Fruit fly (Drosophila melanogaster): ENCODE data around the gene TwdlO.

The TwdlO gene

DNA sequence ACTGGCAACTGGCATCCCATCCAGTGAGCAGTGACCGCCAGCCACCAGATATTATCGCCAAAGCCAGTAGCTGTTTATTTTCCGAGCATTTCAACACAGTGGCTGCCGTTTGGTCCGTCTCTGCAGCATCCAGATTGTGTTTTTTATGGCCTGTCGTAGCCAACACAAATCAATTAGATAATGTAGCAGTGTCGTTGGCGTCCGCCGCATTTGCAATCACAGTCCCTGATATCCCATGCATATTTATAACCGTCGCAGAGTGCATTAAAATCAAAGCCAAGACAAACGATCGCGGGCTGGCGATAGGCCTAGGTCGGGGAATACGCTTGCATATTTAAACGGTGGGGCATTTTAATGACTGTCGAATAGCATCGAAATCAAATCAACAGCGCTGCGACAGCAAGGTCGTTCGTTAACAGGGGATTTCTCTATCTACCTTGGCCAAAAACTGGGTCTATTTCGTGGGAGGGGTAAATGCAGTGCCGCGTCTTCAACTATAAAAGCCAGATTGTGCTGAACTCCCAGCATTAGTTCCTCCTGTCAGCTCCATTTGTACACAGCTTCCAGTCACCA is 13.1 kb upstream of the TwdlO start, which contains the start of gene TwdlD:
Gene TwdlD (plus strand): TSS at position 523 of the 573 bp plus-strand sequence.
- TF ChIP-seq Pif1B (GFP tag; optimal IDR thresholded peaks at IDR 0.05) (no peak), CG17806 (tag; optimal IDR thresholded peaks at IDR 0.05) (no peak), CG9948 (tag; optimal IDR thresholded peaks at IDR 0.05) (no peak)

DNA sequence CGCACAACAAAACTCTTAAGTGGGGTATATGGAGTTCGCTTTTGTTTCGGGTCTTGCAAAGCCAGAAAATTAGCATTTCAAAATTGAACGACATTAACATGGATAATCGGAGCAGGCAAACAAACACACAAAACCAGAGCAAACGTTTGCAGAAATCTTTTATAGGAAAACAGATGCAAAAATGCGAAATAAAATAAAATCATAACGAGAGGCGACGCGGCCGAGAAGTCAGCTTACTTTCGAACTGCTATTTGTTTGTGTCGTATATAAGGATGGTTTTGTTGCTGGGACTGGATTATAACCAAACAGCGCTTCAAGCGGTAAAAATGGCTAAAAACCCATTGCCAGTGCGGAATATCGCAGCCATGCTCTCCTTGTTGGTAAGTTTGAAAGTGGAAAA is 9.8 kb upstream of the TwdlO start, which contains the start of gene TwdlS:
Gene TwdlS (plus strand): TSS at position 301 of the 400 bp plus-strand sequence.
- TF ChIP-seq Snoo (tag; optimal IDR thresholded peaks at IDR 0.05) (no peak), D1 (tag; optimal IDR thresholded peaks at IDR 0.05) (no peak), CG10348 (GFP tag; IDR thresholded peaks at IDR 0.05) (no peak), CG32121 (GFP tag; IDR thresholded peaks at IDR 0.05) (no peak), CG12605 (GFP tag; IDR thresholded peaks at IDR 0.05) (no peak), CG8301 (tag; optimal IDR thresholded peaks at IDR 0.05) (no peak), CG15710 (tag; optimal IDR thresholded peaks at IDR 0.05) (no peak), EcR (GFP tag; optimal IDR thresholded peaks at IDR 0.05) (no peak), Pif1A (GFP tag; optimal IDR thresholded peaks at IDR 0.05) (no peak), fd96Ca (GFP tag; IDR thresholded peaks at IDR 0.05) (no peak), CG34367 (tag; optimal IDR thresholded peaks at IDR 0.05) (no peak), CG13204 (GFP tag; optimal IDR thresholded peaks at IDR 0.05) (no peak)

DNA sequence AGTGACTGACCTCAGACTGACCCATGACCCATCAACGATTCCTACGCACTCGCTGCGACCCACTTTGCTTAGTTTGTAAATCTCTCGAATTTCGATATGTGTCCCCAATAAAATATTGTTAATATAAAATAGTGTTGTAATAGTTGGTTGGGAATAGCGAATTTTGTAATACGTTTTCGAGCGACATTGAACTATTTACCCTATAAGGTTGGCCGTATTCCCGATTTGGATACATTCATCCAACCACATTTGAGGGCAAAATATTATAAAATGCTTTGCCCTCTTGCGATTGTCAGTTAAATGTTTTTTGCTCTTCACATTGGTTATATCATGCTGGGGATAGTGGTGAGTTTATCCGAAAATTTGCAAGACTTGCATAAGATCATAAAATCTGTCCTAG is 8.0 kb upstream of the TwdlO start, which contains the start of gene TwdlR:
Gene TwdlR (plus strand): TSS at position 301 of the 400 bp plus-strand sequence.
- TF ChIP-seq CG32121 (GFP tag; IDR thresholded peaks at IDR 0.05) (no peak), CG14655 (GFP tag; optimal IDR thresholded peaks at IDR 0.05) (no peak), fd96Ca (GFP tag; IDR thresholded peaks at IDR 0.05) (no peak), CG13204 (GFP tag; optimal IDR thresholded peaks at IDR 0.05) (no peak)

DNA sequence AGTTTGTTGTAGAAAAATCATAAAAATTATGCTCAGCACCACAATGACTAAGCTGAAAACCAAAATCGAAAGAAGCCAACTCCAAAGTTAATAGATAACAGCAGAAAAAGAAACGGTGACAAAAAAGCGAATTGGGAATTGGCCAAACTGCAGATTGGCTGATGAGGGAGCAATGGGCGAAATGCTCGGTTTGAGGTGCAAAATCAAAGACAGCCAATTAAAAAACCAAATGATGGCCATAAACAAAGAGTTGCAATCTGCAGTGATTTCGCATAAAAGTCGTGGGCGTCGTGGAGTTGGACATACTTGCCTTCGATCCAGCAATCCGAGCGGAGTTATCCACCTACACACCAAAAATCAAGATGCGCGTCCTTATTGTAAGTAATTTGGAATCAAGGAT is 6.9 kb upstream of the TwdlO start, which contains the start of gene TwdlH:
Gene TwdlH (plus strand): TSS at position 301 of the 400 bp plus-strand sequence.
- TF ChIP-seq CG9948 (tag; optimal IDR thresholded peaks at IDR 0.05) (no peak), CG4496 (GFP tag; IDR thresholded peaks at IDR 0.05) (no peak), fd96Ca (GFP tag; IDR thresholded peaks at IDR 0.05) (no peak), CG12605 (GFP tag; IDR thresholded peaks at IDR 0.05) (no peak), EcR (GFP tag; optimal IDR thresholded peaks at IDR 0.05) (no peak), rn (GFP tag; IDR thresholded peaks at IDR 0.05) (no peak), Pif1A (GFP tag; optimal IDR thresholded peaks at IDR 0.05) (no peak)

DNA sequence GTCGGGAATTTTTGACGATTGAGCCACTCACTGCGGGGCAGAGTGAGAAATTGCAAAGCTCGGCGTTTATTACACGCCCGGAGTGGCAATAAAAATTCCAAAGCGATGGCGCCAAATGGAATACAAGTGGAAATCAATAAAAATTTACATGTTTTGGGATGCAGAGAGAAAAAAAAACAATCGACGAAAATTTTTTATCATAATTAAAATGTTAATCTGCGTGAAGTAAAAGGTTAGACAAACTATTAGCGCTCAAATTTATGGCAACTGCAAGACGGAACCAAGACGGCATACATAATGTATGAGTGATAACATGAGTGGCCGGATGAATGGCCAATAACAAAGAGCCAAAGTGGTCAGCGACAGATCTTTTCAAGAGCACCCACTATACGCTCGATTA is 6.5 kb upstream of the TwdlO start:
- TF ChIP-seq CG15710 (tag; optimal IDR thresholded peaks at IDR 0.05) (no peak), Snoo (tag; optimal IDR thresholded peaks at IDR 0.05) (no peak)

DNA sequence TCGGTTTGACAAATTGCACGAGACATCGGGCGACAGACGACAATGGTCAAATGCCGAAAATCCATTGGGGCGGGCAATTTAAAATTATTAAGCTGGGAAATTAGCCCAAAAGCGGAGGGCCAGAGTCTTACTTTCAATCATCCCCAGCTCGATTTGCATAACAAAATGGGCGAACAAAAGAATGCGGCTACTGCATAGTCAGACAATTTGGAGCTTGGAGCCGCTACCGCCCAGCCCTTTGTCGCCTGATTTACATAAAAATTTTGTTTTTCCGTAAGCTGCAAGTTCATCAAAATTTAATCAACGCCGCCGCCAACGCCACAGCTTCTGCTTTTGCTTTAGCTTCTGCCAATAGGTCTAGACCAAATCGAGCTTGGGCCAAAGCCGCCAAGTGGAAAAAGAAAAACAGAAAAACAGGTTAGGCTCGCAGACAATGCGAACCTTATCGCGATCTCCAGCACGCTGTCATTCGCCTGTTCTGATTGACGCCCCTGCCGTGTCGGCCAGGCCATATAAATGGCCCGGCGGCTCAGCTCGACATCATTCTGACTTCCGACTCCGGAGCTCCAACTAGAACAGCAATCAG is 4.9 kb upstream of the TwdlO start, which contains the start of gene TwdlN:
Gene TwdlN (plus strand): TSS at position 536 of the 586 bp plus-strand sequence.
- no peak for TF ChIP-seq CG8159 (tag; optimal IDR thresholded peaks at IDR 0.05)
- no peak for TF ChIP-seq CG4496 (GFP tag; IDR thresholded peaks at IDR 0.05)
- TF ChIP-seq CG17806 (tag; optimal IDR thresholded peaks at IDR 0.05), result no peak
- TF ChIP-seq EcR (GFP tag; optimal IDR thresholded peaks at IDR 0.05), result no peak

DNA sequence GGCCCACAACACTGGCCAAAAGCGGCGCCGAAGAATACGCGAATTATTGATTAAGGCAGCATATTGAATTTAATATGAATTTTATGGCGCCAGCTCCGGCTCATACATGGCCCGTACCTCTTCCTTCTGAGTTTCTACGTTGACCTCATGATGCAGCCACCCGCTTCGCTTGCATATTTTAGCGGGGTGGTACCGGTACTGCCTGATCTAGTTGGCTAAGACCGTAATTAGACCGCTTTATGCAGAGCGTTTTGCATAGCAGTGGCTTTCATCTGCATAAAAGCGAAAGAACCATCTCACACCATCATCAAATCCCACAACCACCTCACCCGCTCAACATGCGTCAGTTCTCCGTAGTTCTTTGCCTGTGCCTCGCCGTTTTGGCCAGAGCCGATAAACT is 3.1 kb upstream of the TwdlO start, which contains the start of gene TwdlJ:
Gene TwdlJ (plus strand): TSS at position 301 of the 400 bp plus-strand sequence.
- TF ChIP-seq CG17806 (tag; optimal IDR thresholded peaks at IDR 0.05) (no peak), Ets98B (GFP tag; IDR thresholded peaks at IDR 0.05) (no peak)

DNA sequence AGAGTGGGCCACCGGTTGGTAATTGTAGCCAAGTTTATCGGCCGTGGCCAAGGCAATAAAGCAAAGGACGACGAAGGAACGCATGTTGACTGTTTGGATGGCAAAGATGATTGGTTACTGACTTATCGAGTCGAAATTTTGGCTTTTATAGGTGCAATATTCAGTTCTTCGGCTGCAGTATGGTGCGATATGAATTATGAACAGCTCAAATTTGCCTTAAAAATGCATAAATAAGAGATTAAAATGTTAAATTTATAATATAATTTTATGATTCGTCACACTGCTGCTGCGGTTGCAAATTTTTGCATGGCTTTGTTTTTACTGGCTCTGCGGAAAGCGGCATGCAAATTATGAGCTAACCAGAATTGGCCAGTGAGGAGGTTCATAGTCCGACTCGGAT is 2.1 kb upstream of the TwdlO start, which contains the start of gene TwdlK:
Gene TwdlK (minus strand): TSS at position 101 of the 400 bp plus-strand sequence.
- no peak for TF ChIP-seq Ets98B (GFP tag; IDR thresholded peaks at IDR 0.05)
- no peak for TF ChIP-seq rn (GFP tag; IDR thresholded peaks at IDR 0.05)
- TF ChIP-seq CG34367 (tag; optimal IDR thresholded peaks at IDR 0.05), result no peak
- TF ChIP-seq EcR (GFP tag; optimal IDR thresholded peaks at IDR 0.05), result no peak
- no peak for TF ChIP-seq fd96Ca (GFP tag; IDR thresholded peaks at IDR 0.05)
- TF ChIP-seq D1 (tag; optimal IDR thresholded peaks at IDR 0.05), result no peak
- TF ChIP-seq CG10348 (GFP tag; IDR thresholded peaks at IDR 0.05), result no peak
- TF ChIP-seq CG32121 (GFP tag; IDR thresholded peaks at IDR 0.05), result no peak
- no peak for TF ChIP-seq Pif1A (GFP tag; optimal IDR thresholded peaks at IDR 0.05)
- no peak for TF ChIP-seq CG8301 (tag; optimal IDR thresholded peaks at IDR 0.05)

All from whole organism, pupa.